Fruit fly (Drosophila melanogaster) whole organism, wandering third instar larva: ENCODE results near the gene TAF1B.
A peak's percentile ranks its signal among the peaks of the same experiment; 100 is the strongest.

Source experiments
- Hnf4 ChIP-seq: fragments of 200-800 bp; sonication (Bioruptor generic); optimal IDR thresholded peaks from 2 replicates; lab custom pipeline; 2016; ENCODE audit warnings: missing biosample characterization, mild to moderate bottlenecking, missing genetic modification characterization
- Vsx2 ChIP-seq: fragments of 200-300, 225-300 bp; sonication (Bioruptor generic); optimal IDR thresholded peaks from 2 replicates; lab custom pipeline; 2018; ENCODE audit warnings: missing biosample characterization, missing genetic modification characterization; ENCODE audit not compliant: partially characterized antibody

DNA sequence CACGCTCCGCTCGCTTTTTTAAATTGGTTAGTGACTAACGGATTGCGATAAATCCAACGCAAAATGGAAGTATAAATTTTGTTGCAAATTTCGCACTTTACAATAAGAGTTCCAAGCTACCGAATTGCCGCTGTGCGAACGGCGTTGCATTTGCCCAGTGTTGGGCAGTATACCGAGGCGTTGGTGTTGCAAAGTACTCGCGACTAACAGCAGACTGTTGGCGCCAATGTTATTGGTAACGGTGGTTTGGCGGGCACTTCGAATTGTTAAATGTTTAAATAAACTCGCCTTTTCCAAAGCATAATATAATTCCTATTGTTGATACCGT lies 9.7 kb downstream of the TAF1B start:
- TF ChIP-seq Vsx2 (no peak), Hnf4 (GFP tag; lab: Kevin White, UChicago) (peak; percentile 87)
